Worm (Caenorhabditis elegans): ENCODE measurements around the gene morc-1.

morc-1 gene

ce11 chrIII:5227831-5228467 lies 21.2 kb upstream of the morc-1 start, which contains the start of the genes C34E10.12, C34E10.10 and atp-2 (continued):
- TF ChIP-seq nhr-84 (tag; optimal IDR thresholded peaks at IDR 0.05) (no peak), rnt-1 (tag; optimal IDR thresholded peaks at IDR 0.05) (peak; percentile 90), ets-5 (GFP tag; IDR thresholded peaks at IDR 0.05) (no peak), unc-130 (tag; optimal IDR thresholded peaks at IDR 0.05) (peak; percentile 87), snu-23 (GFP tag; optimal IDR thresholded peaks at IDR 0.05) (peak; percentile 95), grh-1 (GFP tag; IDR thresholded peaks at IDR 0.05) (peak; percentile 52; the same call in 1 of the 2 replicates), isw-1 (GFP tag; IDR thresholded peaks at IDR 0.05) (peak; percentile 90), tbx-2 (tag; optimal IDR thresholded peaks at IDR 0.05) (peak; percentile 79), mef-2 (tag; optimal IDR thresholded peaks at IDR 0.05) (peak; percentile 76), egl-27 (tag; optimal IDR thresholded peaks at IDR 0.05) (no peak), nhr-12 (tag; optimal IDR thresholded peaks at IDR 0.05) (no peak), zip-4 (GFP tag; optimal IDR thresholded peaks at IDR 0.05) (peak; percentile 40), ceh-63 (GFP tag; optimal IDR thresholded peaks at IDR 0.05) (no peak), C04F5.9 (tag; optimal IDR thresholded peaks at IDR 0.05) (peak; percentile 61), fkh-10 (GFP tag; optimal IDR thresholded peaks at IDR 0.05) (peak; percentile 60), aly-2 (tag; optimal IDR thresholded peaks at IDR 0.05) (peak; percentile 70), C34B4.2 (tag; optimal IDR thresholded peaks at IDR 0.05) (peak; percentile 99), ceh-8 (GFP tag; optimal IDR thresholded peaks at IDR 0.05) (peak; percentile 59), vab-15 (tag; optimal IDR thresholded peaks at IDR 0.05) (no peak), alr-1 (tag; optimal IDR thresholded peaks at IDR 0.05; ENCODE audit: borderline replicate concordance) (no peak), mdl-1 (tag; optimal IDR thresholded peaks at IDR 0.05) (peak in 1 of 2 experiments; percentile 66), nhr-71 (tag; optimal IDR thresholded peaks at IDR 0.05) (peak; percentile 93), lin-39 (tag; optimal IDR thresholded peaks at IDR 0.05) (peak; percentile 2), fos-1 (tag; optimal IDR thresholded peaks at IDR 0.05) (peak; percentile 65), snpc-4 (tag; optimal IDR thresholded peaks at IDR 0.05) (peak; percentile 46), pax-3 (tag; optimal IDR thresholded peaks at IDR 0.05) (peak; percentile 63), sup-37 (GFP tag; optimal IDR thresholded peaks at IDR 0.05) (no peak), efl-1 (optimal IDR thresholded peaks at IDR 0.05) (peak; percentile 86 to 88), efl-1 (GFP tag; optimal IDR thresholded peaks at IDR 0.05 in 1 of 2) (peak; percentile 79 to 97), sptf-1 (tag; optimal IDR thresholded peaks at IDR 0.05) (no peak), Y116A8C.19 (tag; optimal IDR thresholded peaks at IDR 0.05; ENCODE audit: borderline replicate concordance) (no peak), lin-35 (GFP tag; optimal IDR thresholded peaks at IDR 0.05) (peak; percentile 86 to 90), efl-3 (GFP tag; optimal IDR thresholded peaks at IDR 0.05) (no peak), hlh-4 (tag; optimal IDR thresholded peaks at IDR 0.05) (no peak), nhr-90 (tag; optimal IDR thresholded peaks at IDR 0.05; ENCODE audit: poor library complexity) (peak; percentile 85), zag-1 (tag; optimal IDR thresholded peaks at IDR 0.05) (no peak), fkh-4 (tag; optimal IDR thresholded peaks at IDR 0.05; ENCODE audit: borderline replicate concordance) (no peak), lsy-2 (tag; optimal IDR thresholded peaks at IDR 0.05) (peak; percentile 90 to 94), F16B12.6 (tag; optimal IDR thresholded peaks at IDR 0.05) (peak; percentile 55), nhr-85 (tag) (peak; percentile 93), egl-13 (tag; optimal IDR thresholded peaks at IDR 0.05) (peak; percentile 68), lin-15B (tag; optimal IDR thresholded peaks at IDR 0.05) (peak; percentile 88), ces-1 (GFP tag; optimal IDR thresholded peaks at IDR 0.05) (no peak), elt-2 (tag; optimal IDR thresholded peaks at IDR 0.05) (no peak), hpl-2 (GFP tag; optimal IDR thresholded peaks at IDR 0.05) (peak; percentile 81), nhr-20 (tag; optimal IDR thresholded peaks at IDR 0.05) (peak; percentile 94), skn-1 (tag; optimal IDR thresholded peaks at IDR 0.05) (peak; percentile 96), swsn-7 (tag; optimal IDR thresholded peaks at IDR 0.05) (peak; percentile 88), irx-1 (tag; optimal IDR thresholded peaks at IDR 0.05) (peak; percentile 64), nhr-237 (tag; optimal IDR thresholded peaks at IDR 0.05) (peak; percentile 67), xbp-1 (tag; optimal IDR thresholded peaks at IDR 0.05) (peak; percentile 88), blmp-1 (tag; optimal IDR thresholded peaks at IDR 0.05) (peak; percentile 59)
